Worm (Caenorhabditis elegans) whole organism, young adult: ENCODE results near the gene R02E12.5.
A peak's percentile ranks its signal among the peaks of the same experiment; 100 is the strongest.

Experiments used
- B0019.2 ChIP-seq: fragments of 200-800 bp; sonication (Bioruptor generic); conservative IDR thresholded peaks from 2 replicates; pipeline ENCODE4 v1.3.6; 2022; ENCODE audit warnings: missing genetic modification reagents, missing genetic modification characterization, missing compliant biosample characterization
- F22D6.2 ChIP-seq: sonication (generic microtip); optimal IDR thresholded peaks from 2 replicates; lab custom pipeline; 2016; ENCODE audit warnings: mild to moderate bottlenecking, missing genetic modification characterization, missing compliant biosample characterization
- F39B2.1 ChIP-seq: fragments of 200-800 bp; sonication (Bioruptor generic); IDR thresholded peaks from 2 replicates; pipeline ENCODE4 v1.3.6; 2022; ENCODE audit warnings: missing genetic modification reagents, missing genetic modification characterization, missing compliant biosample characterization
- F49E8.2 ChIP-seq: sonication (generic microtip); optimal IDR thresholded peaks from 3 replicates; lab custom pipeline; 2017; ENCODE audit warnings: missing genetic modification characterization, mild to moderate bottlenecking, missing compliant biosample characterization, antibody characterized with exemption, moderate library complexity; ENCODE audit not compliant: insufficient read depth
- F57A8.1 ChIP-seq: fragments of 200-800 bp; sonication (Bioruptor generic); optimal IDR thresholded peaks from 2 replicates; lab custom pipeline; 2018; ENCODE audit warnings: mild to moderate bottlenecking, missing genetic modification characterization, moderate library complexity, missing compliant biosample characterization
- F57C9.4 ChIP-seq: sonication (generic microtip); optimal IDR thresholded peaks from 2 replicates; lab custom pipeline; 2017; ENCODE audit warnings: mild to moderate bottlenecking, missing genetic modification characterization, missing compliant biosample characterization
- K11D2.4 ChIP-seq: fragments of 200-800 bp; sonication (Bioruptor generic); IDR thresholded peaks from 2 replicates; pipeline ENCODE4 v1.3.6; 2022; ENCODE audit warnings: missing genetic modification reagents, missing genetic modification characterization, missing compliant biosample characterization
- K12H6.12 ChIP-seq: fragments of 200-800 bp; sonication (Bioruptor generic); optimal IDR thresholded peaks from 2 replicates; lab custom pipeline; 2018; ENCODE audit warnings: mild to moderate bottlenecking, missing genetic modification characterization, missing compliant biosample characterization
- Y53G8AR.9 ChIP-seq: fragments of 200-800 bp; sonication (Bioruptor generic); conservative IDR thresholded peaks from 2 replicates; pipeline ENCODE4 v1.3.6; 2022; ENCODE audit warnings: missing genetic modification reagents, missing genetic modification characterization, missing compliant biosample characterization
- akir-1 ChIP-seq: fragments of 200-800 bp; sonication (Bioruptor generic); optimal IDR thresholded peaks from 2 replicates; lab custom pipeline; 2018; ENCODE audit warnings: mild to moderate bottlenecking, missing genetic modification characterization, moderate library complexity, missing compliant biosample characterization
- atf-7 ChIP-seq: sonication (generic microtip); optimal IDR thresholded peaks from 2 replicates; lab custom pipeline; 2017; ENCODE audit warnings: mild to moderate bottlenecking, missing genetic modification characterization, missing compliant biosample characterization
- bed-1 ChIP-seq: fragments of 200-800 bp; sonication (Bioruptor generic); IDR thresholded peaks from 2 replicates; pipeline ENCODE4 v1.3.6; 2022; ENCODE audit warnings: missing genetic modification reagents, missing genetic modification characterization, missing compliant biosample characterization
- ceh-27 ChIP-seq: fragments of 200-800 bp; sonication (Bioruptor generic); optimal IDR thresholded peaks from 2 replicates; lab custom pipeline; 2018; ENCODE audit warnings: mild to moderate bottlenecking, missing genetic modification characterization, moderate library complexity, missing compliant biosample characterization
- ceh-58 ChIP-seq: fragments of 200-800 bp; sonication (Bioruptor generic); IDR thresholded peaks from 2 replicates; pipeline ENCODE4 v1.3.6; 2022; ENCODE audit warnings: missing genetic modification characterization, missing compliant biosample characterization
- ceh-91 ChIP-seq: fragments of 200-800 bp; sonication (Bioruptor generic); IDR thresholded peaks from 2 replicates; pipeline ENCODE4 v1.3.6; 2022; ENCODE audit warnings: missing genetic modification reagents, missing genetic modification characterization, missing compliant biosample characterization
- dox-1 ChIP-seq: fragments of 200-800 bp; sonication (Bioruptor generic); IDR thresholded peaks from 2 replicates; pipeline ENCODE4 v1.3.6; 2022; ENCODE audit warnings: missing genetic modification reagents, missing genetic modification characterization, missing compliant biosample characterization
- dpl-1 ChIP-seq: fragments of 150-350 bp; optimal IDR thresholded peaks from 2 replicates; lab custom pipeline; 2014; ENCODE audit warnings: missing biosample characterization, missing genetic modification reagents, missing genetic modification characterization
- fkh-3 ChIP-seq: sonication (generic microtip); optimal IDR thresholded peaks from 2 replicates; lab custom pipeline; 2016; ENCODE audit warnings: mild to moderate bottlenecking, missing genetic modification characterization, missing compliant biosample characterization
- gei-17 ChIP-seq: fragments of 200-800 bp; sonication (Bioruptor generic); optimal IDR thresholded peaks from 2 replicates; lab custom pipeline; 2018; ENCODE audit warnings: mild to moderate bottlenecking, missing genetic modification characterization, missing compliant biosample characterization
- him-1 ChIP-seq: sonication (generic microtip); optimal IDR thresholded peaks from 2 replicates; lab custom pipeline; 2016; ENCODE audit warnings: missing genotype, missing genetic modification reagents, missing genetic modification characterization, missing compliant biosample characterization
- let-526 ChIP-seq: fragments of 200-800 bp; sonication (Bioruptor generic); IDR thresholded peaks from 2 replicates; pipeline ENCODE4 v1.3.6; 2022; ENCODE audit warnings: missing genetic modification reagents, missing genetic modification characterization, missing compliant biosample characterization
- lsy-27 ChIP-seq: sonication (generic microtip); optimal IDR thresholded peaks from 2 replicates; lab custom pipeline; 2017; ENCODE audit warnings: missing genetic modification characterization, mild to moderate bottlenecking, missing compliant biosample characterization, antibody characterized with exemption, missing genotype, borderline replicate concordance; ENCODE audit not compliant: insufficient read depth
- madf-10 ChIP-seq: sonication (generic microtip); optimal IDR thresholded peaks from 2 replicates; lab custom pipeline; 2016; ENCODE audit warnings: mild to moderate bottlenecking, missing genetic modification characterization, missing compliant biosample characterization
- madf-6 ChIP-seq: fragments of 200-800 bp; sonication (Bioruptor generic); IDR thresholded peaks from 2 replicates; pipeline ENCODE4 v1.3.6; 2022; ENCODE audit warnings: missing genetic modification reagents, missing genetic modification characterization, missing compliant biosample characterization
- nfya-1 ChIP-seq: sonication (generic microtip); optimal IDR thresholded peaks from 2 replicates; lab custom pipeline; 2017; ENCODE audit warnings: antibody characterized with exemption, missing compliant biosample characterization, missing genetic modification characterization, borderline replicate concordance; ENCODE audit not compliant: insufficient read depth
- nhr-120 ChIP-seq: fragments of 200-800 bp; sonication (Bioruptor generic); IDR thresholded peaks from 2 replicates; pipeline ENCODE4 v1.3.6; 2022; ENCODE audit warnings: missing genetic modification characterization, missing compliant biosample characterization
- nhr-80 ChIP-seq: sonication (generic microtip); optimal IDR thresholded peaks from 2 replicates; lab custom pipeline; 2016; ENCODE audit warnings: missing genetic modification characterization, missing compliant biosample characterization
- rpc-1 ChIP-seq, 2 experiments: fragments of 150-350 bp in 1 of 2; sonication (generic microtip) in 1 of 2; optimal IDR thresholded peaks; 2 replicates each; lab custom pipeline; 2014 to 2018; ENCODE audit warnings: missing biosample characterization in 1 of 2, missing genetic modification characterization in 1 of 2, missing genetic modification reagents in 1 of 2, missing genotype in 1 of 2
- sea-2 ChIP-seq: fragments of 200-800 bp; sonication (Bioruptor generic); IDR thresholded peaks from 2 replicates; pipeline ENCODE4 v1.3.6; 2022; ENCODE audit warnings: missing genetic modification characterization, missing compliant biosample characterization
- somi-1 ChIP-seq: fragments of 200-800 bp; sonication (Bioruptor generic); optimal IDR thresholded peaks from 2 replicates; lab custom pipeline; 2018; ENCODE audit warnings: mild to moderate bottlenecking, missing genetic modification characterization, missing compliant biosample characterization
- zim-3 ChIP-seq: sonication (generic microtip); optimal IDR thresholded peaks from 2 replicates; lab custom pipeline; 2017; ENCODE audit warnings: mild to moderate bottlenecking, missing genetic modification characterization, moderate library complexity, missing compliant biosample characterization
- ztf-22 ChIP-seq: fragments of 200-800 bp; sonication (Bioruptor generic); optimal IDR thresholded peaks from 2 replicates; lab custom pipeline; 2018; ENCODE audit warnings: mild to moderate bottlenecking, missing genetic modification characterization, moderate library complexity, missing compliant biosample characterization

Gene R02E12.5

ce11 chrX:3970786-3971185 is 26.4 kb upstream of the R02E12.5 start:
- TF ChIP-seq Y53G8AR.9 (GFP tag; lab: Robert Waterston, UW) (0 out of 2 replicates have a peak, but pooled peaks have one; percentile 29), nfya-1 (tag; lab: Kevin White, UChicago) (no peak), dox-1 (GFP tag; lab: Robert Waterston, UW) (no peak), zim-3 (tag; lab: Kevin White, UChicago) (peak; percentile 20), F39B2.1 (GFP tag; lab: Robert Waterston, UW) (no peak)

DNA sequence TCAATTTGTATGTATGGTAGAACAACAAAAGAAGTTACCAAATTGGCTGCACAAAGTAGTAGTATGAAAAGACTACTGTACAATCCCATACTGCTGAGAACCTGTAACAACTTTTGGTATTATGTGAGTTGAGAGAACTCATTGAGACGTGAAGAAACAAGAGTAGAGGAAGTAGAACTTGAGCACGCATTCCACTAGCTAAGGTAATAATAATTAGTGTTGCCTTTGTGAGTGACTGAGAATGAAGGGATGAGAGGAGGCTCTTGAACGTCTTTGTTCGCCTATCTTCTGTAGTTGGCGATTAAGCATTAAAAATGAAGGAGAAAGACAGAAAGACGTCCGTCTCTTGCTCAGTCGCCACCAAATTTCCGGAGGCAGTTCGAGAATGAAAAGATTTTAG is 23.6 kb upstream of the R02E12.5 start, which contains the start of gene C16B8.4:
Gene C16B8.4, minus strand, starts transcription at position 101 of the 400 bp plus-strand sequence.
- no peak for TF ChIP-seq dpl-1 (GFP tag; lab: Kevin White, UChicago)
- TF ChIP-seq fkh-3 (tag; lab: Kevin White, UChicago): no peak
- no peak for TF ChIP-seq B0019.2 (GFP tag; lab: Robert Waterston, UW)
- TF ChIP-seq somi-1 (GFP tag; lab: Kevin White, UChicago): no peak
- TF ChIP-seq F57A8.1 (GFP tag; lab: Kevin White, UChicago): no peak
- TF ChIP-seq madf-10 (tag; lab: Kevin White, UChicago): no peak
- no peak for TF ChIP-seq sea-2 (GFP tag; lab: Robert Waterston, UW)
- no peak for TF ChIP-seq bed-1
- no peak for TF ChIP-seq ceh-27 (GFP tag; lab: Kevin White, UChicago)

ce11 chrX:3974160-3974559 is 23.0 kb upstream of the R02E12.5 start:
- TF ChIP-seq F49E8.2 (tag; lab: Kevin White, UChicago) (no peak), nhr-120 (GFP tag; lab: Robert Waterston, UW) (no peak), K11D2.4 (GFP tag; lab: Robert Waterston, UW) (no peak), ceh-58 (GFP tag; lab: Robert Waterston, UW) (no peak), F22D6.2 (tag; lab: Kevin White, UChicago) (no peak), ceh-91 (GFP tag; lab: Robert Waterston, UW) (no peak), F57C9.4 (tag; lab: Kevin White, UChicago) (no peak), madf-6 (GFP tag; lab: Robert Waterston, UW) (no peak), atf-7 (tag; lab: Kevin White, UChicago) (no peak), lsy-27 (no peak)

- TF ChIP-seq atf-7 (tag; lab: Kevin White, UChicago) (no peak), akir-1 (GFP tag; lab: Kevin White, UChicago) (no peak)
Observed at ce11 chrX:3976755-3977154, 20.4 kb upstream of the R02E12.5 start.

DNA sequence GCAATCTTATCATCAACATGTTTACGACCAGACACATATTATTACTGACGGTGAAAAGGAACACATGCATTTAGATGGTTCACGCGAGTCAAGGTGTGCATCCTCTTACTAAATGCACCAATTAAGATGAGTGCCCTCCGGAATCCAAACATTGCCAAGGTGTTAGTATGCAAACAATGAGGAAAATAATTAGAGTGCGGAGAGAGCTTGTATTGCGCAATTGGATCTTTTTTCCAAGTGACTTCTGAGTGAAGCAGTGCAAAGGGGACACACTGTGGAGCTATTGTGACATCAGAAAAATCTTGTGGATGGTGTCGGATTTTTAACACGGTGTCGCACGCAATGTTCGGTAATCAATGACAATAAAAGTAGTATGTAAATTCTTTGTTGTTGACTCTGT is 19.9 kb upstream of the R02E12.5 start:
- TF ChIP-seq rpc-1 (optimal IDR thresholded peaks at IDR 0.05; lab: Kevin White, UChicago): no peak
- no peak for TF ChIP-seq rpc-1 (tag; optimal IDR thresholded peaks at IDR 0.05; lab: Kevin White, UChicago)
- no peak for TF ChIP-seq him-1 (tag; lab: Kevin White, UChicago)
- TF ChIP-seq let-526 (GFP tag; lab: Robert Waterston, UW): no peak

DNA sequence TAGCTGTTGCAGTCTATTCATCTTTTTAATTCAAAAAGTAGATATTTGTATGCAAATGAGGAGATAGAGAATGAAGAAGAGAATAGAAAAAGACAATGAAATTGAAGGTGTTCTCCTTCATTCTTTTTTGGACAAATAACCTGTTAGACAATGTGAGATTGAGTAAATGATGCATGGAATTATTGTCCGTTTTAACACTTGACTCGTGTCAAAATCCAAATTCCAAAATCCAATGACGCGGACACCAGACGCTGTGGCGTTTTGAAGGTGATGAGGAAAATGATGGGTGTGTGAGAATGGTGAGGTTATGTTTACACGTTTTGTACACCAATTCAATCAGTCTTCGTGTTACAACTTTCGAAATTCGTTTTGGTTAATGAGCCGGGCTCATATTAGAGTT is 18.0 kb upstream of the R02E12.5 start:
- no peak for TF ChIP-seq K12H6.12 (tag; lab: Kevin White, UChicago)
- TF ChIP-seq nhr-80 (tag; lab: Kevin White, UChicago): no peak
- TF ChIP-seq ceh-27 (GFP tag; lab: Kevin White, UChicago): no peak
- TF ChIP-seq F49E8.2 (tag; lab: Kevin White, UChicago): no peak
- TF ChIP-seq gei-17 (GFP tag; lab: Kevin White, UChicago): no peak
- TF ChIP-seq ztf-22 (GFP tag; lab: Kevin White, UChicago): no peak
- TF ChIP-seq, all 124 proteins: peak for 0
